Fruit fly (Drosophila melanogaster) ovary, adult (tissue): ENCODE results near the gene plx.

Experiments used
- CG17801 ChIP-seq: fragments of 200-800 bp; optimal IDR thresholded peaks from 2 replicates; lab custom pipeline; 2019; ENCODE audit warnings: missing biosample characterization, mild to moderate bottlenecking, missing genetic modification characterization, moderate library complexity; ENCODE audit not compliant: partially characterized antibody

Gene plx

dm6 chr3R:5669740-5670659 is 15.7 kb upstream of the plx start:
- TF ChIP-seq CG17801 (GFP tag; lab: Kevin White, UChicago): no peak

dm6 chr3R:5670660-5671264 is 14.9 kb upstream of the plx start:
- TF ChIP-seq CG17801 (GFP tag; lab: Kevin White, UChicago): peak; percentile 30

- no peak for TF ChIP-seq CG17801 (GFP tag; lab: Kevin White, UChicago)
Observed at dm6 chr3R:5671265-5671663, 14.4 kb upstream of the plx start.

- TF ChIP-seq CG17801 (GFP tag; lab: Kevin White, UChicago): no peak
Observed at dm6 chr3R:5671795-5672657, 13.6 kb upstream of the plx start.

dm6 chr3R:5672658-5673217 is 12.9 kb upstream of the plx start:
- peak; percentile 62 for TF ChIP-seq CG17801 (GFP tag; lab: Kevin White, UChicago)

dm6 chr3R:5682238-5682637 is 3.4 kb upstream of the plx start:
- no peak for TF ChIP-seq CG17801 (GFP tag; lab: Kevin White, UChicago)

dm6 chr3R:5682921-5683748 is 2.5 kb upstream of the plx start:
- no peak for TF ChIP-seq CG17801 (GFP tag; lab: Kevin White, UChicago)

- no peak for TF ChIP-seq CG17801 (GFP tag; lab: Kevin White, UChicago)
Observed at dm6 chr3R:5684550-5685118, 1.0 kb upstream of the plx start.

- no peak for TF ChIP-seq CG17801 (GFP tag; lab: Kevin White, UChicago)
Observed at dm6 chr3R:5686049-5686757, 548 bp downstream of the plx start.

dm6 chr3R:5689626-5690025 is 4.0 kb downstream of the plx start:
- no peak for TF ChIP-seq CG17801 (GFP tag; lab: Kevin White, UChicago)

- no peak for TF ChIP-seq CG17801 (GFP tag; lab: Kevin White, UChicago)
Observed at dm6 chr3R:5691042-5691441, 5.4 kb downstream of the plx start.

dm6 chr3R:5693186-5693585 is 7.5 kb downstream of the plx start, which contains the start of gene CG2104:
Gene CG2104, minus strand, starts transcription at chr3R:5693286.
- TF ChIP-seq CG17801 (GFP tag; lab: Kevin White, UChicago): no peak

- TF ChIP-seq CG17801 (GFP tag; lab: Kevin White, UChicago): peak; percentile 95
Observed at dm6 chr3R:5694461-5694860, 8.8 kb downstream of the plx start.
